Worm (Caenorhabditis elegans) whole organism, late embryonic: ENCODE results near the gene snx-1.

ENCODE experiments used
- C08G9.2 ChIP-seq: sonication (generic microtip); optimal IDR thresholded peaks from 2 replicates; lab custom pipeline; 2016; ENCODE audit warnings: mild to moderate bottlenecking, missing genetic modification characterization, moderate library complexity, missing compliant biosample characterization
- C38D4.7 ChIP-seq: fragments of 200-800 bp; sonication (Bioruptor generic); optimal IDR thresholded peaks from 2 replicates; lab custom pipeline; 2018; ENCODE audit warnings: mild to moderate bottlenecking, missing genetic modification characterization, moderate library complexity, missing compliant biosample characterization
- F13H6.1 ChIP-seq: sonication (generic microtip); optimal IDR thresholded peaks from 2 replicates; lab custom pipeline; 2016; ENCODE audit warnings: missing genetic modification characterization, missing compliant biosample characterization
- K02D7.2 ChIP-seq: sonication (generic microtip); optimal IDR thresholded peaks from 2 replicates; lab custom pipeline; 2017; ENCODE audit warnings: mild to moderate bottlenecking, missing genetic modification characterization, missing compliant biosample characterization
- K09A11.1 ChIP-seq: sonication (generic microtip); optimal IDR thresholded peaks from 2 replicates; lab custom pipeline; 2017; ENCODE audit warnings: antibody characterized with exemption, mild to moderate bottlenecking, missing genetic modification characterization, missing compliant biosample characterization; ENCODE audit not compliant: insufficient read depth
- Y22D7AL.16 ChIP-seq: sonication (generic microtip); optimal IDR thresholded peaks from 2 replicates; lab custom pipeline; 2016; ENCODE audit warnings: missing genetic modification characterization, missing compliant biosample characterization
- ama-1 ChIP-seq: fragments of 150-350 bp; optimal IDR thresholded peaks from 2 replicates; lab custom pipeline; 2014
- ceh-14 ChIP-seq: sonication (generic microtip); optimal IDR thresholded peaks from 2 replicates; lab custom pipeline; 2016; ENCODE audit warnings: missing genotype, missing genetic modification characterization, missing compliant biosample characterization
- ceh-18 ChIP-seq: sonication (generic microtip); optimal IDR thresholded peaks from 2 replicates; lab custom pipeline; 2016; ENCODE audit warnings: missing genetic modification characterization, missing compliant biosample characterization
- ceh-19 ChIP-seq: fragments of 200-800 bp; sonication (Bioruptor generic); optimal IDR thresholded peaks from 2 replicates; lab custom pipeline; 2018; ENCODE audit warnings: mild to moderate bottlenecking, missing genetic modification characterization, missing compliant biosample characterization
- ceh-2 ChIP-seq: sonication (generic microtip); optimal IDR thresholded peaks from 2 replicates; lab custom pipeline; 2016; ENCODE audit warnings: missing genotype, missing genetic modification characterization, missing compliant biosample characterization
- ceh-24 ChIP-seq: sonication (generic microtip); optimal IDR thresholded peaks from 2 replicates; lab custom pipeline; 2016; ENCODE audit warnings: mild to moderate bottlenecking, missing genetic modification characterization, missing compliant biosample characterization
- ceh-30 ChIP-seq: fragments of 150-350 bp; optimal IDR thresholded peaks from 2 replicates; lab custom pipeline; 2014; ENCODE audit warnings: missing biosample characterization, missing genetic modification characterization
- ceh-31 ChIP-seq: sonication (generic microtip); optimal IDR thresholded peaks from 2 replicates; lab custom pipeline; 2016; ENCODE audit warnings: missing genetic modification characterization, missing compliant biosample characterization
- ceh-34 ChIP-seq: sonication (generic microtip); optimal IDR thresholded peaks from 2 replicates; lab custom pipeline; 2016; ENCODE audit warnings: mild to moderate bottlenecking, missing genetic modification characterization, missing compliant biosample characterization
- che-1 ChIP-seq: sonication (generic microtip); optimal IDR thresholded peaks from 2 replicates; lab custom pipeline; 2016; ENCODE audit warnings: mild to moderate bottlenecking, missing genetic modification characterization, missing compliant biosample characterization
- dmd-4 ChIP-seq: sonication (generic microtip); optimal IDR thresholded peaks from 2 replicates; lab custom pipeline; 2016; ENCODE audit warnings: borderline replicate concordance, missing genetic modification characterization, missing compliant biosample characterization
- dve-1 ChIP-seq: sonication (generic microtip); optimal IDR thresholded peaks from 2 replicates; lab custom pipeline; 2017; ENCODE audit warnings: antibody characterized with exemption, mild to moderate bottlenecking, missing genetic modification characterization, missing compliant biosample characterization
- elt-2 ChIP-seq: sonication (generic microtip); optimal IDR thresholded peaks from 2 replicates; lab custom pipeline; 2016; ENCODE audit warnings: missing genetic modification reagents, missing genetic modification characterization, missing compliant biosample characterization
- ets-4 ChIP-seq: sonication (generic microtip); optimal IDR thresholded peaks from 2 replicates; lab custom pipeline; 2016; ENCODE audit warnings: missing genetic modification characterization, missing compliant biosample characterization
- eyg-1 ChIP-seq: sonication (generic microtip); optimal IDR thresholded peaks from 2 replicates; lab custom pipeline; 2016; ENCODE audit warnings: missing genotype, missing genetic modification characterization, missing compliant biosample characterization
- fax-1 ChIP-seq: sonication (generic microtip); optimal IDR thresholded peaks from 2 replicates; lab custom pipeline; 2016; ENCODE audit warnings: missing genotype, missing genetic modification characterization, missing compliant biosample characterization
- fkh-6 ChIP-seq: sonication (generic microtip); optimal IDR thresholded peaks from 2 replicates; lab custom pipeline; 2016; ENCODE audit warnings: missing genetic modification characterization, missing compliant biosample characterization
- gmeb-2 ChIP-seq: sonication (generic microtip); optimal IDR thresholded peaks from 2 replicates; lab custom pipeline; 2016; ENCODE audit warnings: missing genetic modification characterization, inconsistent platforms, missing compliant biosample characterization
- hlh-13 ChIP-seq: fragments of 200-800 bp; sonication (Bioruptor generic); optimal IDR thresholded peaks from 2 replicates; lab custom pipeline; 2018; ENCODE audit warnings: mild to moderate bottlenecking, missing genetic modification characterization, missing compliant biosample characterization
- hlh-30 ChIP-seq: sonication (generic microtip); optimal IDR thresholded peaks from 2 replicates; lab custom pipeline; 2017; ENCODE audit warnings: antibody characterized with exemption, missing genetic modification characterization, missing compliant biosample characterization; ENCODE audit not compliant: insufficient read depth
- hlh-6 ChIP-seq: sonication (generic microtip); optimal IDR thresholded peaks from 2 replicates; lab custom pipeline; 2016; ENCODE audit warnings: missing genotype, missing genetic modification characterization, missing compliant biosample characterization
- hlh-8 ChIP-seq: sonication (generic microtip); optimal IDR thresholded peaks from 2 replicates; lab custom pipeline; 2016; ENCODE audit warnings: missing genotype, missing genetic modification characterization, missing compliant biosample characterization
- lin-11 ChIP-seq: fragments of 200-800 bp; sonication (Bioruptor generic); optimal IDR thresholded peaks from 2 replicates; lab custom pipeline; 2018; ENCODE audit warnings: mild to moderate bottlenecking, missing genetic modification characterization, missing compliant biosample characterization
- madf-2 ChIP-seq: sonication (generic microtip); optimal IDR thresholded peaks from 2 replicates; lab custom pipeline; 2017; ENCODE audit warnings: missing genetic modification characterization, missing compliant biosample characterization
- nfya-1 ChIP-seq: sonication (generic microtip); optimal IDR thresholded peaks from 2 replicates; lab custom pipeline; 2017; ENCODE audit warnings: missing genetic modification characterization, mild to moderate bottlenecking, missing compliant biosample characterization, antibody characterized with exemption, moderate library complexity
- nhr-232 ChIP-seq: sonication (generic microtip); optimal IDR thresholded peaks from 2 replicates; lab custom pipeline; 2016; ENCODE audit warnings: missing genetic modification characterization, missing compliant biosample characterization
- npax-4 ChIP-seq: sonication (generic microtip); optimal IDR thresholded peaks from 2 replicates; lab custom pipeline; 2016; ENCODE audit warnings: missing genetic modification characterization, missing compliant biosample characterization
- pag-3 ChIP-seq: sonication (generic microtip); optimal IDR thresholded peaks from 2 replicates; lab custom pipeline; 2016; ENCODE audit warnings: missing compliant biosample characterization, missing genetic modification characterization, borderline replicate concordance
- pqm-1 ChIP-seq: sonication (generic microtip); optimal IDR thresholded peaks from 2 replicates; lab custom pipeline; 2016; ENCODE audit warnings: missing genetic modification characterization, missing compliant biosample characterization
- pros-1 ChIP-seq: fragments of 150-350 bp; optimal IDR thresholded peaks from 2 replicates; lab custom pipeline; 2014; ENCODE audit warnings: missing biosample characterization, missing genetic modification reagents, missing genetic modification characterization
- ref-2 ChIP-seq: sonication (generic microtip); optimal IDR thresholded peaks from 2 replicates; lab custom pipeline; 2016; ENCODE audit warnings: missing genetic modification characterization, missing compliant biosample characterization
- rnt-1 ChIP-seq: sonication (generic microtip); optimal IDR thresholded peaks from 2 replicates; lab custom pipeline; 2016; ENCODE audit warnings: missing genetic modification characterization, missing compliant biosample characterization
- sdc-2 ChIP-seq: sonication (generic microtip); optimal IDR thresholded peaks from 2 replicates; lab custom pipeline; 2016; ENCODE audit warnings: missing genotype, missing genetic modification characterization, missing compliant biosample characterization
- sox-2 ChIP-seq: fragments of 200-800 bp; sonication (Bioruptor generic); IDR thresholded peaks from 2 replicates; pipeline ENCODE4 v1.3.6; 2022; ENCODE audit warnings: missing genetic modification reagents, missing genetic modification characterization, missing compliant biosample characterization
- sox-4 ChIP-seq: sonication (generic microtip); optimal IDR thresholded peaks from 2 replicates; lab custom pipeline; 2017; ENCODE audit warnings: mild to moderate bottlenecking, missing genetic modification characterization, inconsistent platforms, missing compliant biosample characterization
- syd-9 ChIP-seq: sonication (generic microtip); optimal IDR thresholded peaks from 2 replicates; lab custom pipeline; 2016; ENCODE audit warnings: mild to moderate bottlenecking, missing genetic modification characterization, moderate library complexity, missing compliant biosample characterization
- tbx-2 ChIP-seq: sonication (generic microtip); optimal IDR thresholded peaks from 2 replicates; lab custom pipeline; 2016; ENCODE audit warnings: missing genetic modification characterization, missing compliant biosample characterization
- tbx-7 ChIP-seq: sonication (generic microtip); optimal IDR thresholded peaks from 2 replicates; lab custom pipeline; 2016; ENCODE audit warnings: missing genotype, missing genetic modification characterization, missing compliant biosample characterization
- unc-3 ChIP-seq, 2 experiments: fragments of 200-800 bp in 1 of 2; sonication (Bioruptor generic) in 1 of 2; sonication (generic microtip) in 1 of 2; conservative IDR thresholded peaks in 1 of 2; optimal IDR thresholded peaks in 1 of 2; 2 replicates each; pipeline versions ENCODE4 v1.3.6 to Lab custom; 2016 to 2022; ENCODE audit warnings: missing compliant biosample characterization in 2 of 2, missing genetic modification characterization in 2 of 2, missing genetic modification reagents in 1 of 2
- unc-42 ChIP-seq: sonication (generic microtip); optimal IDR thresholded peaks from 2 replicates; lab custom pipeline; 2016; ENCODE audit warnings: missing genotype, missing genetic modification characterization, missing compliant biosample characterization
- unc-55 ChIP-seq: sonication (generic microtip); optimal IDR thresholded peaks from 2 replicates; lab custom pipeline; 2017; ENCODE audit warnings: missing biosample characterization, missing genetic modification reagents, missing genetic modification characterization
- zip-5 ChIP-seq: sonication (generic microtip); optimal IDR thresholded peaks from 2 replicates; lab custom pipeline; 2016; ENCODE audit warnings: missing genetic modification characterization, missing compliant biosample characterization
- ztf-16 ChIP-seq: sonication (generic microtip); optimal IDR thresholded peaks from 2 replicates; lab custom pipeline; 2017; ENCODE audit warnings: missing genetic modification characterization, missing compliant biosample characterization

The snx-1 gene

DNA sequence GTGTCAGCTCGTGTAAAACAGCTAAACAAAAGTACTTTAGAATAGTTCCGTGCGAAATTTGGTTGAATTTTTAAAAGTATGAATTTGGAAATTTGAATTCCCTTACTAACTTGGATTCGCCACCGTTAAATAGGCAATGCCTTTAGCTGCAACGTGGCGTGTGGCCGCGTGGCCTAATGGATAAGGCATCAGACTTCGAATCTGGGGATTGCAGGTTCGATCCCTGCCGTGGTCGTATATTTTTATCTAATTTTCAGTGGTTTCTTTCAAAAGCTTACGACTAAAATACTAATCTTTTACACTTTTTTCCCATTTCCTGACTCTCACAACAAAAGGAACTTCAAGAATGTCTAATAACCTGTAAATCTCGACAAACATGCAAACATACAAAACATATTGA lies 39.1 kb upstream of the snx-1 start:
- TF ChIP-seq pag-3 (no peak), hlh-8 (no peak), F13H6.1 (no peak), zip-5 (no peak), pros-1 (tag; lab: Kevin White, UChicago) (no peak), lin-11 (no peak), dmd-4 (no peak), sox-2 (GFP tag; lab: Robert Waterston, UW) (no peak), nfya-1 (tag; lab: Kevin White, UChicago) (no peak), che-1 (tag; lab: Kevin White, UChicago) (no peak), tbx-2 (tag; lab: Kevin White, UChicago) (no peak), rnt-1 (no peak), madf-2 (tag; lab: Kevin White, UChicago) (no peak), eyg-1 (tag; lab: Kevin White, UChicago) (no peak), ceh-24 (tag; lab: Kevin White, UChicago) (no peak), ceh-34 (tag; lab: Kevin White, UChicago) (no peak)

DNA sequence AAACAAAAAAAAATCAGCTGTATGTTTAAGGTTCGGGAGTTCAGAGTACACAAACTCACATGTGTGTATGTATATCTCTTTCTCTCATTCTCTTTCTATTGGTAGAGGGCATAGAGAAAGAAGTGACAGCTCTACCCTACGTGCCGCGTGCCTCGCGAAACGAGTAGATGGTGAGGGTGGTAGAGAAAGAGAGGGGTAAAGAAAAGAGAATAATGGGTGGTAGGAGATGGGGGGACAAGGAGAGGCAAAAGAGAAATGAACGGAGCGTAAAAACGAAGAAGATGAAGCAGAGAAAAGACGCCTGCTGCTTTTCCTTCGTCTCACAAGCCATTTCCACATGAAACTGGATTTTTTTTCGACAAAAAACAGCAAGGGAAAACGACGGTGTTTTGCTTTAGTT lies 35.6 kb upstream of the snx-1 start:
- TF ChIP-seq ceh-18 (tag; lab: Kevin White, UChicago): peak; percentile 99
- no peak for TF ChIP-seq Y22D7AL.16 (tag; lab: Kevin White, UChicago)
- TF ChIP-seq sdc-2 (tag; lab: Kevin White, UChicago): peak; percentile 88
- peak; percentile 7 for TF ChIP-seq K09A11.1 (tag; lab: Kevin White, UChicago)
- peak; percentile 70 for TF ChIP-seq rnt-1
- TF ChIP-seq pag-3: no peak
- peak; percentile 51 for TF ChIP-seq sox-4 (tag; lab: Kevin White, UChicago)
- peak; percentile 70 for TF ChIP-seq sox-2 (GFP tag; lab: Robert Waterston, UW)
- peak; percentile 93 for TF ChIP-seq ceh-31
- peak; percentile 3 for TF ChIP-seq nhr-232 (tag; lab: Kevin White, UChicago)
- TF ChIP-seq tbx-2 (tag; lab: Kevin White, UChicago): peak; percentile 85
- peak; percentile 97 for TF ChIP-seq hlh-30 (tag; lab: Kevin White, UChicago)
- peak; percentile 38 for TF ChIP-seq ztf-16 (tag; lab: Kevin White, UChicago)
- no peak for TF ChIP-seq hlh-13
- TF ChIP-seq ref-2 (tag; lab: Kevin White, UChicago): peak; percentile 74
- TF ChIP-seq ceh-14 (tag; lab: Kevin White, UChicago): peak; percentile 66
- TF ChIP-seq fkh-6 (tag; lab: Kevin White, UChicago): peak; percentile 1
- peak; percentile 79 for TF ChIP-seq pros-1 (tag; lab: Kevin White, UChicago)
- TF ChIP-seq fax-1 (tag; lab: Kevin White, UChicago): peak; percentile 43
- TF ChIP-seq ceh-30 (tag; lab: Kevin White, UChicago): peak; percentile 59
- TF ChIP-seq syd-9 (tag; lab: Kevin White, UChicago): peak; percentile 51
- TF ChIP-seq ceh-19 (GFP tag; lab: Kevin White, UChicago): peak; percentile 8
- peak; percentile 86 for TF ChIP-seq hlh-8
- no peak for TF ChIP-seq gmeb-2 (tag; lab: Kevin White, UChicago)
- TF ChIP-seq ceh-2 (tag; lab: Kevin White, UChicago): peak; percentile 80
- TF ChIP-seq unc-42 (tag; lab: Kevin White, UChicago): peak; percentile 84
- TF ChIP-seq unc-3 (GFP tag; conservative IDR thresholded peaks at IDR 0.05; lab: Robert Waterston, UW): no peak
- TF ChIP-seq unc-3 (tag; optimal IDR thresholded peaks at IDR 0.05; lab: Kevin White, UChicago): peak; percentile 31
- TF ChIP-seq dve-1 (tag; lab: Kevin White, UChicago): peak; percentile 72
- TF ChIP-seq npax-4 (tag; lab: Kevin White, UChicago): no peak
- TF ChIP-seq tbx-7 (tag; lab: Kevin White, UChicago): no peak
- TF ChIP-seq ama-1 (lab: Kevin White, UChicago): no peak
- TF ChIP-seq hlh-6 (tag; lab: Kevin White, UChicago): peak; percentile 71
- peak; percentile 49 for TF ChIP-seq C08G9.2 (tag; lab: Kevin White, UChicago)
- peak; percentile 63 for TF ChIP-seq madf-2 (tag; lab: Kevin White, UChicago)
- peak; percentile 100 for TF ChIP-seq unc-55 (GFP tag; lab: Kevin White, UChicago)
- TF ChIP-seq nfya-1 (tag; lab: Kevin White, UChicago): peak; percentile 95
- TF ChIP-seq C38D4.7 (GFP tag; lab: Kevin White, UChicago): no peak
- TF ChIP-seq ets-4: peak; percentile 64
- TF ChIP-seq ceh-34 (tag; lab: Kevin White, UChicago): peak; percentile 91
- TF ChIP-seq pqm-1 (tag; lab: Kevin White, UChicago): peak; percentile 55
- TF ChIP-seq F13H6.1: peak; percentile 85
- TF ChIP-seq lin-11: no peak
- peak; percentile 35 for TF ChIP-seq elt-2 (tag; lab: Kevin White, UChicago)
- no peak for TF ChIP-seq K02D7.2
- no peak for TF ChIP-seq eyg-1 (tag; lab: Kevin White, UChicago)
